Worm (Caenorhabditis elegans): ENCODE measurements around the gene Y43F8B.7.

DNA sequence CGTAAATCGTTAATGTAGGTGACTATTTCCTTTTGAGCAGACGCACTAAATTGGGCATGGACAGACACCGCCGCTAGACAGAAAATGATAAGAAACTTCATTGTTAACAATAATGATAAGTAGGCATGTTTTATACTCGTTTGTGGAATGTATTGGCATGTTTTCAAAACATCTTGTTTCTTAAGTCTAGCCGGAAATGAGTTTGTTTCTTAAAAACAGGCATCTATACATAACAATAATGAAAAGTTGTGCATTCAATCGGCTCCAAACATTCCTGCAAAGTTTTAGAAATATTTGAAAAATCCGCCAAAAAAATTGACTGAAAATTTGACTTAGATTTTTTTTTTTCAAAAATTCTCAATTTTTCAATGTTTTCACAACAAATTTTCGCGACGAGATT lies 5.0 kb downstream of the Y43F8B.7 start, which contains the start of gene scl-21:
- TF ChIP-seq pha-4 (tag; optimal IDR thresholded peaks at IDR 0.05) (no peak), unc-62 (GFP tag; optimal IDR thresholded peaks at IDR 0.05) (no peak), mep-1 (tag; optimal IDR thresholded peaks at IDR 0.05) (no peak), lin-13 (tag; optimal IDR thresholded peaks at IDR 0.05) (no peak), unc-120 (tag; optimal IDR thresholded peaks at IDR 0.05; ENCODE audit: poor library complexity, severe bottlenecking) (no peak), mab-5 (tag; optimal IDR thresholded peaks at IDR 0.05) (no peak), lsy-2 (tag; optimal IDR thresholded peaks at IDR 0.05) (no peak), ces-1 (GFP tag; optimal IDR thresholded peaks at IDR 0.05) (no peak), unc-39 (tag; optimal IDR thresholded peaks at IDR 0.05) (no peak), elt-3 (tag; optimal IDR thresholded peaks at IDR 0.05) (no peak)

Data from whole organism, mixed stage, embryonic.